Worm (Caenorhabditis elegans): ENCODE data around the gene dnj-19.

DNA sequence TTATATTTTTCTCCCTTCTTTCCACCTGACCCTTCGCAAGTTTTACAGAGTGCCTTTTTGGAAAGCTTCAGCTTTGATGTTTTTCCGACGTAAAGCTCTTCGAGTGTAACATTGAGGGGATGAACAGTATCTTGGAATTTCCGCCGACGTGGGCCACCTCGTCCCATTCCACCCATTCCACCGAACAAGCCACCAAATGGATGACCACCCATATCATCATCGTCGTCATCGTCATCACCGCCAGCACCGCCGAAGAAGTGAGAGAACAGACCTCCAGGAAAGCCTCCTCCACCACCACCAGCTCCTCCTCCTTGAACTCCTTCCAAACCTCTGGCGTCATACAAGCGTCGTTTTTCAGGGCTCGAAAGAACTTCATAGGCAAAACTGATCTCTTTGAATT is 362 bp downstream of the dnj-19 start:
- TF ChIP-seq tbp1 (GFP tag; optimal IDR thresholded peaks at IDR 0.05), result no peak
- no peak for TF ChIP-seq tlf-1 (GFP tag; optimal IDR thresholded peaks at IDR 0.05)
- no peak for TF ChIP-seq snpc-1.3 (tag; optimal IDR thresholded peaks at IDR 0.05; ENCODE audit: insufficient read depth)
- no peak for TF ChIP-seq mel-28 (tag; optimal IDR thresholded peaks at IDR 0.05; ENCODE audit: borderline replicate concordance)
